Worm (Caenorhabditis elegans): Measurements from ENCODE around the gene cox-14.

- TF ChIP-seq dao-5 (tag; optimal IDR thresholded peaks at IDR 0.05) (no peak), him-1 (tag; optimal IDR thresholded peaks at IDR 0.05) (no peak), W03F9.2 (tag; optimal IDR thresholded peaks at IDR 0.05) (no peak)
Measured at ce11 chrIII:10178552-10178951, 40.2 kb upstream of the cox-14 start.

Data from whole organism, L4/young adult.